Fruit fly (Drosophila melanogaster): ENCODE results near the gene baz.

The baz gene

dm6 chrX:17147983-17148637 is 11.7 kb upstream of the baz start, which contains the start of gene RpS5a (continued):
- TF ChIP-seq kay (GFP tag; optimal IDR thresholded peaks at IDR 0.05) (peak; percentile 13), zen (tag; optimal IDR thresholded peaks at IDR 0.05) (peak; percentile 72), ash1 (GFP tag; optimal IDR thresholded peaks at IDR 0.05) (peak; percentile 74), sna (GFP tag; IDR thresholded peaks at IDR 0.05; ENCODE audit: partially characterized antibody) (peak; percentile 63), Oaz (GFP tag; IDR thresholded peaks at IDR 0.05) (peak; percentile 60), CG33213 (GFP tag; optimal IDR thresholded peaks at IDR 0.05) (peak; percentile 86), lab (GFP tag; optimal IDR thresholded peaks at IDR 0.05) (peak; percentile 93), Ets97D (GFP tag; optimal IDR thresholded peaks at IDR 0.05) (peak; percentile 98), CG8359 (GFP tag; optimal IDR thresholded peaks at IDR 0.05; ENCODE audit: borderline replicate concordance) (peak; percentile 65), Vsx1 (GFP tag; optimal IDR thresholded peaks at IDR 0.05) (peak; percentile 74), Rx (GFP tag; IDR thresholded peaks at IDR 0.05) (peak; percentile 64), CG17328 (GFP tag; IDR thresholded peaks at IDR 0.05) (peak; percentile 66), CG32772 (GFP tag; IDR thresholded peaks at IDR 0.05) (peak; percentile 60), en (GFP tag; optimal IDR thresholded peaks at IDR 0.05) (peak; percentile 57), ken (GFP tag; IDR thresholded peaks at IDR 0.05) (peak; percentile 82), CG6272 (GFP tag; IDR thresholded peaks at IDR 0.05) (peak; percentile 68; the same call in 1 of the 2 replicates), Dref (GFP tag; IDR thresholded peaks at IDR 0.05) (peak; percentile 59), CG10366 (GFP tag; IDR thresholded peaks at IDR 0.05) (peak; percentile 58), cwo (GFP tag; optimal IDR thresholded peaks at IDR 0.05) (peak; percentile 64), CG31441 (GFP tag; IDR thresholded peaks at IDR 0.05) (peak; percentile 61), Usf (GFP tag; optimal IDR thresholded peaks at IDR 0.05) (peak; percentile 84), eyg (GFP tag; optimal IDR thresholded peaks at IDR 0.05) (peak; percentile 73), CG16779 (GFP tag; IDR thresholded peaks at IDR 0.05) (0 out of 2 replicates have a peak, but pooled peaks have one; percentile 63), CG10431 (GFP tag; optimal IDR thresholded peaks at IDR 0.05) (peak; percentile 79), oc (tag; optimal IDR thresholded peaks at IDR 0.05) (no peak), wek (GFP tag; optimal IDR thresholded peaks at IDR 0.05) (peak; percentile 85), CG15514 (GFP tag; optimal IDR thresholded peaks at IDR 0.05) (peak; percentile 87), Fer2 (tag; optimal IDR thresholded peaks at IDR 0.05) (peak; percentile 17), sr (GFP tag; IDR thresholded peaks at IDR 0.05) (peak; percentile 63; the same call in 2 of the 3 replicates), chif (GFP tag; optimal IDR thresholded peaks at IDR 0.05) (peak; percentile 72 to 76), az2 (GFP tag; optimal IDR thresholded peaks at IDR 0.05) (peak; percentile 47), CG15269 (tag; optimal IDR thresholded peaks at IDR 0.05) (peak; percentile 58), CG12769 (tag; optimal IDR thresholded peaks at IDR 0.05) (peak; percentile 59), btn (GFP tag; optimal IDR thresholded peaks at IDR 0.05) (peak; percentile 22), CG4282 (GFP tag; optimal IDR thresholded peaks at IDR 0.05) (peak; percentile 75), CG17829 (tag; optimal IDR thresholded peaks at IDR 0.05) (peak; percentile 60), hb (GFP tag; IDR thresholded peaks at IDR 0.05; ENCODE audit: partially characterized antibody) (peak; percentile 78), Antp (GFP tag; optimal IDR thresholded peaks at IDR 0.05) (peak; percentile 82), CoRest (tag; optimal IDR thresholded peaks at IDR 0.05) (peak; percentile 69), CG2199 (GFP tag; IDR thresholded peaks at IDR 0.05) (0 out of 3 replicates have a peak, but pooled peaks have one; percentile 38), crol (GFP tag; IDR thresholded peaks at IDR 0.05) (0 out of 2 replicates have a peak, but pooled peaks have one; percentile 10), CG3163 (GFP tag; optimal IDR thresholded peaks at IDR 0.05) (peak; percentile 62), Awh (GFP tag; IDR thresholded peaks at IDR 0.05) (peak; percentile 55; the same call in 1 of the 2 replicates), Xrp1 (GFP tag; IDR thresholded peaks at IDR 0.05) (no peak; the same call in 1 of the 2 replicates), CG32767 (GFP tag; IDR thresholded peaks at IDR 0.05) (peak; percentile 52; the same call in 1 of the 2 replicates), bsh (GFP tag; optimal IDR thresholded peaks at IDR 0.05) (peak; percentile 9 to 60), PHDP (tag; optimal IDR thresholded peaks at IDR 0.05) (peak; percentile 65), lilli (GFP tag; optimal IDR thresholded peaks at IDR 0.05) (peak; percentile 72), Lpt (GFP tag; optimal IDR thresholded peaks at IDR 0.05) (no peak)

Data from whole organism, embryonic.